Worm (Caenorhabditis elegans) whole organism, late embryonic: ENCODE results near the gene R03H10.4.
A peak's percentile ranks its signal among the peaks of the same experiment; 100 is the strongest.
"Not testable (repeated sequence)": the region's sequence is repeated elsewhere in the genome, so short reads cannot be mapped to it uniquely, and the experiment has no call there.

Experiments used
- C38D4.7 ChIP-seq: fragments of 200-800 bp; sonication (Bioruptor generic); optimal IDR thresholded peaks from 2 replicates; lab custom pipeline; 2018; ENCODE audit warnings: mild to moderate bottlenecking, missing genetic modification characterization, moderate library complexity, missing compliant biosample characterization
- K02D7.2 ChIP-seq: sonication (generic microtip); optimal IDR thresholded peaks from 2 replicates; lab custom pipeline; 2017; ENCODE audit warnings: mild to moderate bottlenecking, missing genetic modification characterization, missing compliant biosample characterization
- Y22D7AL.16 ChIP-seq: sonication (generic microtip); optimal IDR thresholded peaks from 2 replicates; lab custom pipeline; 2016; ENCODE audit warnings: missing genetic modification characterization, missing compliant biosample characterization
- ahr-1 ChIP-seq: sonication (generic microtip); optimal IDR thresholded peaks from 2 replicates; lab custom pipeline; 2016; ENCODE audit warnings: missing genetic modification characterization, missing compliant biosample characterization
- ceh-19 ChIP-seq: fragments of 200-800 bp; sonication (Bioruptor generic); optimal IDR thresholded peaks from 2 replicates; lab custom pipeline; 2018; ENCODE audit warnings: mild to moderate bottlenecking, missing genetic modification characterization, missing compliant biosample characterization
- ceh-22 ChIP-seq: sonication (generic microtip); optimal IDR thresholded peaks from 2 replicates; lab custom pipeline; 2017; ENCODE audit warnings: missing biosample characterization, missing genetic modification characterization
- ceh-24 ChIP-seq: sonication (generic microtip); optimal IDR thresholded peaks from 2 replicates; lab custom pipeline; 2016; ENCODE audit warnings: mild to moderate bottlenecking, missing genetic modification characterization, missing compliant biosample characterization
- ceh-31 ChIP-seq: sonication (generic microtip); optimal IDR thresholded peaks from 2 replicates; lab custom pipeline; 2016; ENCODE audit warnings: missing genetic modification characterization, missing compliant biosample characterization
- ceh-34 ChIP-seq: sonication (generic microtip); optimal IDR thresholded peaks from 2 replicates; lab custom pipeline; 2016; ENCODE audit warnings: mild to moderate bottlenecking, missing genetic modification characterization, missing compliant biosample characterization
- ceh-6 ChIP-seq: fragments of 200-800 bp; sonication (Bioruptor generic); optimal IDR thresholded peaks from 2 replicates; lab custom pipeline; 2018; ENCODE audit warnings: mild to moderate bottlenecking, missing genetic modification characterization, missing compliant biosample characterization
- che-1 ChIP-seq: sonication (generic microtip); optimal IDR thresholded peaks from 2 replicates; lab custom pipeline; 2016; ENCODE audit warnings: mild to moderate bottlenecking, missing genetic modification characterization, missing compliant biosample characterization
- dmd-4 ChIP-seq: sonication (generic microtip); optimal IDR thresholded peaks from 2 replicates; lab custom pipeline; 2016; ENCODE audit warnings: borderline replicate concordance, missing genetic modification characterization, missing compliant biosample characterization
- dve-1 ChIP-seq: sonication (generic microtip); optimal IDR thresholded peaks from 2 replicates; lab custom pipeline; 2017; ENCODE audit warnings: antibody characterized with exemption, mild to moderate bottlenecking, missing genetic modification characterization, missing compliant biosample characterization
- elt-2 ChIP-seq: sonication (generic microtip); optimal IDR thresholded peaks from 2 replicates; lab custom pipeline; 2016; ENCODE audit warnings: missing genetic modification reagents, missing genetic modification characterization, missing compliant biosample characterization
- fkh-10 ChIP-seq: fragments of 150-350 bp; optimal IDR thresholded peaks from 2 replicates; lab custom pipeline; 2014; ENCODE audit warnings: missing biosample characterization, missing genetic modification reagents, missing genetic modification characterization
- gmeb-2 ChIP-seq: sonication (generic microtip); optimal IDR thresholded peaks from 2 replicates; lab custom pipeline; 2016; ENCODE audit warnings: missing genetic modification characterization, inconsistent platforms, missing compliant biosample characterization
- lim-6 ChIP-seq: sonication (generic microtip); optimal IDR thresholded peaks from 2 replicates; lab custom pipeline; 2016; ENCODE audit warnings: missing genetic modification characterization, missing compliant biosample characterization
- lin-11 ChIP-seq: fragments of 200-800 bp; sonication (Bioruptor generic); optimal IDR thresholded peaks from 2 replicates; lab custom pipeline; 2018; ENCODE audit warnings: mild to moderate bottlenecking, missing genetic modification characterization, missing compliant biosample characterization
- madf-2 ChIP-seq: sonication (generic microtip); optimal IDR thresholded peaks from 2 replicates; lab custom pipeline; 2017; ENCODE audit warnings: missing genetic modification characterization, missing compliant biosample characterization
- nfya-1 ChIP-seq: sonication (generic microtip); optimal IDR thresholded peaks from 2 replicates; lab custom pipeline; 2017; ENCODE audit warnings: missing genetic modification characterization, mild to moderate bottlenecking, missing compliant biosample characterization, antibody characterized with exemption, moderate library complexity
- nhr-11 ChIP-seq: fragments of 150-350 bp; optimal IDR thresholded peaks from 2 replicates; lab custom pipeline; 2014; ENCODE audit warnings: missing biosample characterization, missing genetic modification characterization
- nhr-232 ChIP-seq: sonication (generic microtip); optimal IDR thresholded peaks from 2 replicates; lab custom pipeline; 2016; ENCODE audit warnings: missing genetic modification characterization, missing compliant biosample characterization
- pat-9 ChIP-seq: fragments of 200-800 bp; sonication (Bioruptor generic); optimal IDR thresholded peaks from 2 replicates; lab custom pipeline; 2018; ENCODE audit warnings: mild to moderate bottlenecking, missing genetic modification characterization, moderate library complexity, missing compliant biosample characterization
- pax-1 ChIP-seq: fragments of 150-350 bp; optimal IDR thresholded peaks from 2 replicates; lab custom pipeline; 2014; ENCODE audit warnings: missing biosample characterization, missing genetic modification characterization
- pha-2 ChIP-seq: sonication (generic microtip); optimal IDR thresholded peaks from 2 replicates; lab custom pipeline; 2017; ENCODE audit warnings: mild to moderate bottlenecking, missing genetic modification characterization, missing compliant biosample characterization
- pha-4 ChIP-seq: fragments of 150-350 bp; optimal IDR thresholded peaks from 2 replicates; lab custom pipeline; 2018; ENCODE audit warnings: missing biosample characterization, missing genetic modification reagents, missing genetic modification characterization
- pqm-1 ChIP-seq: sonication (generic microtip); optimal IDR thresholded peaks from 2 replicates; lab custom pipeline; 2016; ENCODE audit warnings: missing genetic modification characterization, missing compliant biosample characterization
- rnt-1 ChIP-seq: sonication (generic microtip); optimal IDR thresholded peaks from 2 replicates; lab custom pipeline; 2016; ENCODE audit warnings: missing genetic modification characterization, missing compliant biosample characterization
- sox-4 ChIP-seq: sonication (generic microtip); optimal IDR thresholded peaks from 2 replicates; lab custom pipeline; 2017; ENCODE audit warnings: mild to moderate bottlenecking, missing genetic modification characterization, inconsistent platforms, missing compliant biosample characterization
- syd-9 ChIP-seq: sonication (generic microtip); optimal IDR thresholded peaks from 2 replicates; lab custom pipeline; 2016; ENCODE audit warnings: mild to moderate bottlenecking, missing genetic modification characterization, moderate library complexity, missing compliant biosample characterization
- tbx-7 ChIP-seq: sonication (generic microtip); optimal IDR thresholded peaks from 2 replicates; lab custom pipeline; 2016; ENCODE audit warnings: missing genotype, missing genetic modification characterization, missing compliant biosample characterization
- ttx-3 ChIP-seq: sonication (generic microtip); optimal IDR thresholded peaks from 2 replicates; lab custom pipeline; 2016; ENCODE audit warnings: missing genetic modification reagents, missing genetic modification characterization, missing compliant biosample characterization
- unc-42 ChIP-seq: sonication (generic microtip); optimal IDR thresholded peaks from 2 replicates; lab custom pipeline; 2016; ENCODE audit warnings: missing genotype, missing genetic modification characterization, missing compliant biosample characterization
- unc-55 ChIP-seq: sonication (generic microtip); optimal IDR thresholded peaks from 2 replicates; lab custom pipeline; 2017; ENCODE audit warnings: missing biosample characterization, missing genetic modification reagents, missing genetic modification characterization

Gene R03H10.4

DNA sequence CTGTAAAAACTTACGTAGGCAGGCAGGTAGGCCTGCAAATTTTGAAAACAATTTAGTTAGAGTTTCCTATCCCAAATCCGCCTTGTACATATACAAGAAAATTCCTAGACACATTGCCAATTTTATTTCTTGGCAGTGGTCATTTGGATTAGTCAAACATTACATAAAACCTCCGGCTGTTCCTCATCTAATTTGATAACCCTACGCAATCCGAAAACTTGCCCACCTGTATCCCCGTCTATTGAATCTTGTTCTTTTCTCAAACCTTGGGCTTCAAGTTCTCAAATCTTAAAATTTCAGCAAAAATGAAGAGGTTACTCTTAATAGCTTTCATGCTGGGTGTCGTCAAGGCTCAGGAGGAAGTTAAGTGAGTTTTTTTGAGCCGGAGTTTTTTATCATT lies 22.3 kb downstream of the R03H10.4 start, which contains the start of gene F56D3.1:
TSS of gene F56D3.1 (plus strand) at position 301 of the 400 bp plus-strand sequence.
- no peak for TF ChIP-seq madf-2 (tag; lab: Kevin White, UChicago)
- no peak for TF ChIP-seq Y22D7AL.16 (tag; lab: Kevin White, UChicago)
- TF ChIP-seq elt-2, result no peak
- TF ChIP-seq pax-1, result no peak
- no peak for TF ChIP-seq tbx-7
- TF ChIP-seq C38D4.7 (GFP tag; lab: Kevin White, UChicago), result no peak
- TF ChIP-seq ttx-3 (tag; lab: Kevin White, UChicago), result no peak
- no peak for TF ChIP-seq ceh-22
- TF ChIP-seq nhr-232 (tag; lab: Kevin White, UChicago), result no peak
- TF ChIP-seq, all 69 proteins: peak for 0

DNA sequence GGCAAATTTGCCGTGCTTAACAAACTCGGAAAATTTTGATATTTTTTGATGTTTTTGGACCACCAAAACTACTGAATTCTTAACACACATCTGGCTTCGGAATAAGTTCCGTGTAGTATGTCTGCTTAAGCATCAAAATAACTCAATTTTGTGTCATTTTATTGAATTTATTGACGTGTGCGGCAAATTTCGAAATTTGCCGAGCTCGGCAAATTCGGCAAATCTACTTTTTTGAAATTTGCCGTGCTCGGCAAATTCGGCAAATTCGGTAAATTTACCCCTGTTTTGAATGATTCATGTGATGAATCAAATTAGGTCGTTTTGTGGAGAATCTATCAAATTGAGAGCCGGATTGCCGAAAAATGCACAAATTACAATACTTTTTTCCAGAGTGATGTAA lies 33.0 kb downstream of the R03H10.4 start, which contains the start of gene ast-1:
TSS of gene ast-1 (minus strand) at position 101 of the 400 bp plus-strand sequence.
- not testable (repeated sequence) for TF ChIP-seq ahr-1; ceh-6; ceh-19 (GFP tag; lab: Kevin White, UChicago)

DNA sequence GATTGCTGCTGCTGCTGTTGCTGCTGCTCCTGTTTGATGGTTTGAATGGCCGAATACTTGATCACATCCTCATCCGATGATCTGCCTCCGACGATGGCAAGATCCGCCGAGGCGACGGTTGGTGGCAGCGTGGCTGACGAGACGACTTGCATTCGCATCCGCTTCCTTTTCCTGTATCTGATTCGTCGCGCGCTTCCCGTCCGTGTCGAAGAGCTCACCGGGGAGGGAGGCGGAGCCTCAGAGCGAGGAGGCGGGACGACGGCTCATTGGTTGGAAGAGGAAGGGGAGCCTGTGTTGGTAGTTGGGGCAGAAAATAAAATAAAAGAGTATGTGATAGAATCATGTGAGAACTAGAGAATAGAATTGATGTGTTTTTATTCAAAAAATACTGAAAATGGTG lies 33.6 kb downstream of the R03H10.4 start:
- peak; percentile 32 for TF ChIP-seq unc-42 (tag; lab: Kevin White, UChicago)
- TF ChIP-seq nfya-1, result peak; percentile 50
- TF ChIP-seq ceh-31, result peak; percentile 47
- TF ChIP-seq dve-1, result no peak
- TF ChIP-seq dmd-4 (tag; lab: Kevin White, UChicago), result no peak
- TF ChIP-seq ceh-34, result peak; percentile 25
- TF ChIP-seq fkh-10, result no peak
- no peak for TF ChIP-seq C38D4.7 (GFP tag; lab: Kevin White, UChicago)
- TF ChIP-seq, all 69 proteins: peak for 4

DNA sequence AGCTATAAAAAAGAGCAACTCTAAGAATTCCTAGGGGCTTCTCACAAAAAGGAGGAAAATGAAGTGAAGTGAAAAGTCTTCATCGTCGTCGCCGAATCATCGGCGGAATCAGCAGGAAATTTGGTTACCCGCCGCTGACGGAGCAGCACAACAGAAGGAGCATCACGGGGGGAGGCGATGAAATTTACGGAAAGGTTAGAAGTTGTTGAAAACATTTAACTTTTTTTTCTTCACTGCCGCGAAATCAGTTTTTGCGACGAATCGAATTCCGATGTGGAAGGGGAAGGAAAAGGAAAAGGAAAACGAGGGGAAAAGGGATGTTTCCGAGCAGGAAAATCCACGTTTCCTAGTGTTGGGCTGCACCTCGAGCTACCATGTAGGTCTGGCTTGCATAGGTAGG lies 35.0 kb downstream of the R03H10.4 start:
- TF ChIP-seq pqm-1 (tag; lab: Kevin White, UChicago), result no peak
- TF ChIP-seq fkh-10, result peak; percentile 69
- peak; percentile 95 for TF ChIP-seq unc-42 (tag; lab: Kevin White, UChicago)

DNA sequence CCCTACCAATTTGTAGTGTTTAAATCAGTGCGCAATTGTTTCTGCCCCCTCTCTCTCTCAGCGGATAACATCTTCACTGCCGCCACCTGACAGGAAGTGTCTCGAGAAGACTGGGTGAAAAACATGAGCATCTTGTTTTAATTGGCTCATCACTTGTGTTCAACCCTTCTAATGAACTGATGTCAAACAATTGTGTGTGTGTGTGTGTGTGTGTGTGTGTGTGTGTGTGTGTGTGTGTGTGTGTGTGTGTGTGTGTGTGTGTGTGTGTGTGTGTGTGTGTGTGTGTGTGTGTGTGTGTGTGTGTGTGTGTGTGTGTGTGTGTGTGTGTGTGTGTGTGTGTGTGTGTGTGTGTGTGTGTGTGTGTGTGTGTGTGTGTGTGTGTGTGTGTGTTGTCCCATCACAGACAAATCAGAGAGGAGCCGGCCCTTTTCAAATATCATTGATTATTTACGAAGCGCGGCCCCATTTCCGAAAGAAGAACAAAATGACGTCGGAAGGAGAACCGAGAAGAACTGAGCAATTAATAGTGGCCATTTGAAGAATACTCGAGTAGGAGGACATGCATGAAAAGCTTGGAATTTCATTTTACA lies 38.1 kb downstream of the R03H10.4 start:
- TF ChIP-seq gmeb-2, result peak; percentile 39
- peak; percentile 47 for TF ChIP-seq C38D4.7 (GFP tag; lab: Kevin White, UChicago)
- TF ChIP-seq ttx-3 (tag; lab: Kevin White, UChicago), result peak; percentile 9
- TF ChIP-seq pha-2 (tag; lab: Kevin White, UChicago), result peak; percentile 65
- peak; percentile 22 for TF ChIP-seq pat-9 (tag; lab: Kevin White, UChicago)
- TF ChIP-seq K02D7.2 (tag; lab: Kevin White, UChicago), result peak; percentile 64
- TF ChIP-seq che-1, result peak; percentile 14
- TF ChIP-seq ceh-19 (GFP tag; lab: Kevin White, UChicago), result peak; percentile 80
- TF ChIP-seq ceh-6, result peak; percentile 52
- peak; percentile 30 for TF ChIP-seq lin-11 (tag; lab: Kevin White, UChicago)

DNA sequence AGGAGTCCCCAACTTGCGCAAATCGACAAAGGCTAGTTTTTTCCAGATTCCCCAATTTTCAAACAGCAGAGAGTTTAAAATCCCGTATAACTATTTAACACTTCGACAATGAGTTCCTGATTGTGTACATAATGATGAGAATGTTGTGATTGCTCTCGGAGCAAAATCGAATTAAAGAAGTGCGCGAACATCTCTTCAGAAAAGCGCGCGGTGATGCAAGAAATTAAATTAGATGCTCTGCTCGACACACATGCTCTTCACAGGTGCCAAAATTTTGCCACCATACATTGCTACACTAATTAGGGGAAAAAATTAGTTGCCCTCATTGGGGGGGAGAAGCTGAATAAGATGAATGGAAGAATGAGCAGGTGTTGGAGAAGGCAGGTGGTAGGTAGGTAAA lies 38.9 kb downstream of the R03H10.4 start:
- TF ChIP-seq sox-4 (tag; lab: Kevin White, UChicago) (no peak), che-1 (no peak), ceh-31 (peak; percentile 27), unc-42 (tag; lab: Kevin White, UChicago) (peak; percentile 89)

DNA sequence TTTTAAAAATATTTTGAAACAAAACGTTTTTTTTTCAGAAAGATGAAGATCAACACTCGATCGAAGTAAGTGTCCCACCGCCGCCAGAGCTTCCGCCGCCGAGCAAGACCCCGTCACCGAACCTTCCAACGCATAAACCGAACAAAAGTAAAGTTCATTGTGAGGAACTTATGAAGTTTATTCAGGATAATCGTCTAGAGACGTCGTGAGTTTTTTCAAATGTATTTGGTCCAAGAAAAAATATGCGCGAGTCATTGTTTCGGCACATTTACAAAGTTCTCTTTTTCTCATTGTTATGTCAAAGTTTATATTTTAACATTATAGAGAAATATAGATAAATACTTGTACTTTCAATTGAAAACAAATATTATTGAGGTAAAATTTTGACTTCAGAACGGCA lies 43.1 kb downstream of the R03H10.4 start:
- TF ChIP-seq dmd-4 (tag; lab: Kevin White, UChicago), result no peak
- no peak for TF ChIP-seq Y22D7AL.16 (tag; lab: Kevin White, UChicago)
- no peak for TF ChIP-seq lim-6 (tag; lab: Kevin White, UChicago)
- TF ChIP-seq rnt-1 (tag; lab: Kevin White, UChicago), result no peak
- TF ChIP-seq ceh-6, result no peak
- TF ChIP-seq pha-4 (tag; lab: Kevin White, UChicago), result no peak
- TF ChIP-seq fkh-10, result no peak
- TF ChIP-seq syd-9 (tag; lab: Kevin White, UChicago), result no peak
- TF ChIP-seq unc-55 (GFP tag; lab: Kevin White, UChicago), result no peak
- TF ChIP-seq nhr-11 (tag; lab: Kevin White, UChicago), result no peak
- TF ChIP-seq ceh-24 (tag; lab: Kevin White, UChicago), result no peak
